Worm (Caenorhabditis elegans) whole organism, L3 larva: ENCODE results near the gene clc-5.

Experiments
- ZK546.5 ChIP-seq: sonication (generic microtip); optimal IDR thresholded peaks from 2 replicates; lab custom pipeline; 2017; ENCODE audit warnings: missing biosample characterization, missing genetic modification characterization
- ama-1 ChIP-seq: fragments of 150-350 bp; optimal IDR thresholded peaks from 2 replicates; lab custom pipeline; 2018
- ceh-82 ChIP-seq: fragments of 150-350 bp; optimal IDR thresholded peaks from 2 replicates; lab custom pipeline; 2014; ENCODE audit warnings: missing biosample characterization, missing genetic modification characterization
- fkh-10 ChIP-seq: sonication (generic microtip); optimal IDR thresholded peaks from 2 replicates; lab custom pipeline; 2017; ENCODE audit warnings: missing biosample characterization, missing genetic modification reagents, missing genetic modification characterization
- fos-1 ChIP-seq: fragments of 150-350 bp; optimal IDR thresholded peaks from 2 replicates; lab custom pipeline; 2014; ENCODE audit warnings: missing biosample characterization, missing genetic modification characterization
- lin-15B ChIP-seq: fragments of 150-350 bp; optimal IDR thresholded peaks from 2 replicates; lab custom pipeline; 2014; ENCODE audit warnings: missing biosample characterization, missing genetic modification characterization
- nhr-25 ChIP-seq: sonication (generic microtip); optimal IDR thresholded peaks from 2 replicates; lab custom pipeline; 2017; ENCODE audit warnings: missing biosample characterization, missing genetic modification characterization
- nhr-28 ChIP-seq: fragments of 150-350 bp; optimal IDR thresholded peaks from 2 replicates; lab custom pipeline; 2014; ENCODE audit warnings: missing biosample characterization, missing genetic modification characterization
- pqm-1 ChIP-seq: fragments of 150-350 bp; optimal IDR thresholded peaks from 2 replicates; lab custom pipeline; 2017; ENCODE audit warnings: missing biosample characterization, missing genetic modification characterization, inconsistent platforms
- sea-2 ChIP-seq: fragments of 150-350 bp; sonication (generic microtip); optimal IDR thresholded peaks from 4 replicates; lab custom pipeline; 2014; ENCODE audit warnings: missing biosample characterization, missing genetic modification reagents, missing genetic modification characterization
- unc-62 ChIP-seq: fragments of 150-350 bp; sonication (generic microtip); optimal IDR thresholded peaks from 4 replicates; lab custom pipeline; 2014; ENCODE audit warnings: missing biosample characterization, missing genetic modification reagents, missing genetic modification characterization
- ztf-11 ChIP-seq: fragments of 150-350 bp; optimal IDR thresholded peaks from 2 replicates; lab custom pipeline; 2014; ENCODE audit warnings: missing biosample characterization, missing genetic modification characterization

ce11 chrX:7393167-7393566 lies 40.2 kb upstream of the clc-5 start, which contains the start of gene gad-2:
- TF ChIP-seq fkh-10 (no peak), fos-1 (no peak), ama-1 (lab: Kevin White, UChicago) (no peak), ZK546.5 (no peak), ceh-82 (tag; lab: Kevin White, UChicago) (no peak), lin-15B (tag; lab: Kevin White, UChicago) (no peak), unc-62 (no peak), nhr-25 (tag; lab: Kevin White, UChicago) (no peak), nhr-28 (tag; lab: Kevin White, UChicago) (no peak), pqm-1 (tag; lab: Kevin White, UChicago) (no peak), sea-2 (no peak), ztf-11 (tag; lab: Kevin White, UChicago) (no peak)
